Worm (Caenorhabditis elegans) whole organism, L4/young adult: ENCODE measurements around the gene ZK675.4.

Source experiments
- W03F9.2 ChIP-seq: fragments of 150-350 bp; optimal IDR thresholded peaks from 2 replicates; lab custom pipeline; 2014; ENCODE audit warnings: missing biosample characterization, missing genetic modification characterization
- dao-5 ChIP-seq: sonication (generic microtip); optimal IDR thresholded peaks from 2 replicates; lab custom pipeline; 2016; ENCODE audit warnings: missing genotype, missing genetic modification characterization, moderate library complexity, missing compliant biosample characterization
- him-1 ChIP-seq: sonication (generic microtip); optimal IDR thresholded peaks from 2 replicates; lab custom pipeline; 2016; ENCODE audit warnings: missing genotype, missing genetic modification reagents, missing genetic modification characterization, missing compliant biosample characterization

ce11 chrII:7893648-7894047, 17.5 kb upstream of the ZK675.4 start:
- TF ChIP-seq him-1 (tag; lab: Kevin White, UChicago) (no peak), W03F9.2 (no peak), dao-5 (tag; lab: Kevin White, UChicago) (no peak)
